Worm (Caenorhabditis elegans): ENCODE results near the gene ifc-1.

- no peak for TF ChIP-seq mdl-1 (tag; optimal IDR thresholded peaks at IDR 0.05)
- TF ChIP-seq snpc-4 (tag; optimal IDR thresholded peaks at IDR 0.05): no peak
- TF ChIP-seq mbf-1 (tag; optimal IDR thresholded peaks at IDR 0.05): no peak
- TF ChIP-seq aly-2 (tag; optimal IDR thresholded peaks at IDR 0.05): no peak
- TF ChIP-seq R02D3.7 (tag; optimal IDR thresholded peaks at IDR 0.05): no peak
- no peak for TF ChIP-seq ama-1 (optimal IDR thresholded peaks at IDR 0.05)
- TF ChIP-seq unc-39 (tag; optimal IDR thresholded peaks at IDR 0.05): no peak
- TF ChIP-seq skn-1 (tag; optimal IDR thresholded peaks at IDR 0.05): no peak
- no peak for TF ChIP-seq blmp-1 (tag; optimal IDR thresholded peaks at IDR 0.05; ENCODE audit: insufficient read depth)
- no peak for TF ChIP-seq nhr-77 (tag; optimal IDR thresholded peaks at IDR 0.05)
These were observed 31.7 kb downstream of the ifc-1 start, which contains the start of gene C31B8.9 for ce11 chrV:2912901-2913300.
